Worm (Caenorhabditis elegans) whole organism, midembryonic: ENCODE data around the gene csr-1.

Experiments
- T22C8.4 ChIP-seq: fragments of 200-800 bp; sonication (Bioruptor generic); IDR thresholded peaks from 2 replicates; pipeline ENCODE4 v1.3.6; 2022; ENCODE audit warnings: missing genetic modification characterization, missing compliant biosample characterization
- cog-1 ChIP-seq: sonication (generic microtip); optimal IDR thresholded peaks from 2 replicates; lab custom pipeline; 2016; ENCODE audit warnings: missing genetic modification characterization, missing compliant biosample characterization
- flt-1 ChIP-seq: fragments of 200-800 bp; sonication (Bioruptor generic); IDR thresholded peaks from 2 replicates; pipeline ENCODE4 v1.3.6; 2022; ENCODE audit warnings: missing genetic modification characterization, missing compliant biosample characterization
- klf-2 ChIP-seq: fragments of 200-800 bp; sonication (Bioruptor generic); conservative IDR thresholded peaks from 2 replicates; pipeline ENCODE4 v1.3.6; 2022; ENCODE audit warnings: missing genetic modification reagents, missing genetic modification characterization, missing compliant biosample characterization
- med-1 ChIP-seq: sonication (generic microtip); optimal IDR thresholded peaks from 2 replicates; lab custom pipeline; 2017; ENCODE audit warnings: missing genetic modification characterization, mild to moderate bottlenecking, missing compliant biosample characterization, antibody characterized with exemption, missing genetic modification reagents; ENCODE audit not compliant: insufficient read depth
- ref-1 ChIP-seq: fragments of 200-800 bp; sonication (Bioruptor generic); conservative IDR thresholded peaks from 2 replicates; pipeline ENCODE4 v1.3.6; 2022; ENCODE audit warnings: missing genetic modification reagents, missing genetic modification characterization, missing compliant biosample characterization
- tab-1 ChIP-seq: fragments of 200-800 bp; sonication (Bioruptor generic); IDR thresholded peaks from 2 replicates; pipeline ENCODE4 v1.3.6; 2022; ENCODE audit warnings: missing genetic modification characterization, missing compliant biosample characterization
- ztf-23 ChIP-seq: fragments of 200-800 bp; sonication (Bioruptor generic); IDR thresholded peaks from 2 replicates; pipeline ENCODE4 v1.3.6; 2022; ENCODE audit warnings: missing genetic modification reagents, missing genetic modification characterization, missing compliant biosample characterization
- ztf-29 ChIP-seq: fragments of 200-800 bp; sonication (Bioruptor generic); IDR thresholded peaks from 2 replicates; pipeline ENCODE4 v1.3.6; 2022; ENCODE audit warnings: missing genetic modification reagents, missing genetic modification characterization, missing compliant biosample characterization

csr-1 gene

ce11 chrIV:8005376-8005775 lies 48.3 kb downstream of the csr-1 start:
- TF ChIP-seq med-1 (no peak), ztf-29 (GFP tag; lab: Robert Waterston, UW) (no peak), cog-1 (no peak), klf-2 (no peak), ztf-23 (no peak), tab-1 (GFP tag; lab: Robert Waterston, UW) (no peak), T22C8.4 (GFP tag; lab: Robert Waterston, UW) (no peak), ref-1 (GFP tag; lab: Robert Waterston, UW) (no peak), flt-1 (no peak)

- TF ChIP-seq flt-1, result no peak
- no peak for TF ChIP-seq med-1
- TF ChIP-seq ztf-29 (GFP tag; lab: Robert Waterston, UW), result no peak
- no peak for TF ChIP-seq tab-1 (GFP tag; lab: Robert Waterston, UW)
- TF ChIP-seq T22C8.4 (GFP tag; lab: Robert Waterston, UW), result no peak
- no peak for TF ChIP-seq cog-1
- no peak for TF ChIP-seq ztf-23
- TF ChIP-seq klf-2, result no peak
- no peak for TF ChIP-seq ref-1 (GFP tag; lab: Robert Waterston, UW)
Measured at ce11 chrIV:8006161-8006560, 49.1 kb downstream of the csr-1 start.

ce11 chrIV:8007549-8007948 lies 50.5 kb downstream of the csr-1 start:
- TF ChIP-seq T22C8.4 (GFP tag; lab: Robert Waterston, UW) (no peak), ztf-29 (GFP tag; lab: Robert Waterston, UW) (no peak), tab-1 (GFP tag; lab: Robert Waterston, UW) (no peak), klf-2 (no peak), ref-1 (GFP tag; lab: Robert Waterston, UW) (no peak), med-1 (no peak), ztf-23 (no peak), flt-1 (no peak), cog-1 (no peak)

ce11 chrIV:8008137-8008536 lies 51.1 kb downstream of the csr-1 start:
- TF ChIP-seq tab-1 (GFP tag; lab: Robert Waterston, UW) (no peak), cog-1 (no peak), flt-1 (peak; percentile 42; the same call in 1 of the 2 replicates)

- no peak for TF ChIP-seq flt-1
- TF ChIP-seq cog-1, result no peak
- no peak for TF ChIP-seq ztf-29 (GFP tag; lab: Robert Waterston, UW)
- no peak for TF ChIP-seq ref-1 (GFP tag; lab: Robert Waterston, UW)
- no peak for TF ChIP-seq ztf-23
- no peak for TF ChIP-seq klf-2
Measured at ce11 chrIV:8009374-8009773, 52.3 kb downstream of the csr-1 start.

- TF ChIP-seq tab-1 (GFP tag; lab: Robert Waterston, UW) (no peak), med-1 (no peak), ref-1 (GFP tag; lab: Robert Waterston, UW) (no peak), flt-1 (no peak), cog-1 (no peak), T22C8.4 (GFP tag; lab: Robert Waterston, UW) (no peak), ztf-29 (GFP tag; lab: Robert Waterston, UW) (no peak), ztf-23 (no peak), klf-2 (no peak)
Measured at ce11 chrIV:8010521-8010920, 53.5 kb downstream of the csr-1 start.
